Worm (Caenorhabditis elegans) whole organism, young adult: ENCODE measurements around the gene pals-18.

Experiments
- B0035.1 ChIP-seq: sonication (generic microtip); optimal IDR thresholded peaks from 2 replicates; lab custom pipeline; 2016; ENCODE audit warnings: missing genetic modification characterization, mild to moderate bottlenecking, missing compliant biosample characterization, missing genotype, missing genetic modification reagents
- B0336.3 ChIP-seq: fragments of 200-800 bp; sonication (Bioruptor generic); IDR thresholded peaks from 2 replicates; pipeline ENCODE4 v1.3.6; 2022; ENCODE audit warnings: missing genetic modification characterization, missing compliant biosample characterization
- F10E7.11 ChIP-seq: sonication (generic microtip); optimal IDR thresholded peaks from 2 replicates; lab custom pipeline; 2017; ENCODE audit warnings: mild to moderate bottlenecking, missing genetic modification characterization, moderate library complexity, missing compliant biosample characterization
- F33H1.4 ChIP-seq: fragments of 200-800 bp; sonication (Bioruptor generic); IDR thresholded peaks from 2 replicates; pipeline ENCODE4 v1.3.6; 2022; ENCODE audit warnings: missing genetic modification reagents, missing genetic modification characterization, missing compliant biosample characterization
- F39B2.1 ChIP-seq: fragments of 200-800 bp; sonication (Bioruptor generic); IDR thresholded peaks from 2 replicates; pipeline ENCODE4 v1.3.6; 2022; ENCODE audit warnings: missing genetic modification reagents, missing genetic modification characterization, missing compliant biosample characterization
- T07F8.4 ChIP-seq: sonication (generic microtip); optimal IDR thresholded peaks from 2 replicates; lab custom pipeline; 2016; ENCODE audit warnings: mild to moderate bottlenecking, missing genetic modification characterization, moderate library complexity, missing compliant biosample characterization
- T26A5.8 ChIP-seq: sonication (generic microtip); optimal IDR thresholded peaks from 2 replicates; lab custom pipeline; 2016; ENCODE audit warnings: missing genetic modification characterization, missing compliant biosample characterization
- Y95B8A.8 ChIP-seq: fragments of 200-800 bp; sonication (Bioruptor generic); IDR thresholded peaks from 2 replicates; pipeline ENCODE4 v1.3.6; 2022; ENCODE audit warnings: missing genetic modification reagents, missing genetic modification characterization, missing compliant biosample characterization
- akir-1 ChIP-seq: fragments of 200-800 bp; sonication (Bioruptor generic); optimal IDR thresholded peaks from 2 replicates; lab custom pipeline; 2018; ENCODE audit warnings: mild to moderate bottlenecking, missing genetic modification characterization, moderate library complexity, missing compliant biosample characterization
- ama-1 ChIP-seq, 3 experiments: fragments of 150-350 bp in 1 of 3; sonication (generic microtip) in 2 of 3; optimal IDR thresholded peaks; 2 replicates each; lab custom pipeline; 2014 to 2018; ENCODE audit warnings: missing biosample characterization in 2 of 3, missing genetic modification characterization in 2 of 3, missing genetic modification reagents in 2 of 3
- aptf-2 ChIP-seq: fragments of 200-800 bp; sonication (Bioruptor generic); conservative IDR thresholded peaks from 2 replicates; pipeline ENCODE4 v1.3.6; 2022; ENCODE audit warnings: missing genetic modification reagents, missing genetic modification characterization, missing compliant biosample characterization
- atf-7 ChIP-seq: sonication (generic microtip); optimal IDR thresholded peaks from 2 replicates; lab custom pipeline; 2017; ENCODE audit warnings: mild to moderate bottlenecking, missing genetic modification characterization, missing compliant biosample characterization
- athp-1 ChIP-seq: sonication (generic microtip); optimal IDR thresholded peaks from 2 replicates; lab custom pipeline; 2017; ENCODE audit warnings: mild to moderate bottlenecking, missing genetic modification characterization, missing compliant biosample characterization
- bed-2 ChIP-seq: fragments of 200-800 bp; sonication (Bioruptor generic); IDR thresholded peaks from 2 replicates; pipeline ENCODE4 v1.3.6; 2022; ENCODE audit warnings: missing genetic modification reagents, missing genetic modification characterization, missing compliant biosample characterization
- ccch-3 ChIP-seq: fragments of 200-800 bp; sonication (Bioruptor generic); optimal IDR thresholded peaks from 2 replicates; lab custom pipeline; 2018; ENCODE audit warnings: mild to moderate bottlenecking, missing genetic modification characterization, missing compliant biosample characterization
- ceh-40 ChIP-seq: fragments of 200-800 bp; sonication (Bioruptor generic); IDR thresholded peaks from 2 replicates; pipeline ENCODE4 v1.3.6; 2022; ENCODE audit warnings: missing genetic modification characterization, missing compliant biosample characterization
- die-1 ChIP-seq: sonication (generic microtip); optimal IDR thresholded peaks from 2 replicates; lab custom pipeline; 2016; ENCODE audit warnings: missing genotype, mild to moderate bottlenecking, missing genetic modification characterization, missing compliant biosample characterization
- dpff-1 ChIP-seq: sonication (generic microtip); optimal IDR thresholded peaks from 2 replicates; lab custom pipeline; 2017; ENCODE audit warnings: mild to moderate bottlenecking, missing genetic modification characterization, missing compliant biosample characterization
- egl-44 ChIP-seq: fragments of 200-800 bp; sonication (Bioruptor generic); IDR thresholded peaks from 2 replicates; pipeline ENCODE4 v1.3.6; 2022; ENCODE audit warnings: missing genetic modification reagents, missing genetic modification characterization, missing compliant biosample characterization
- egrh-3 ChIP-seq: fragments of 200-800 bp; sonication (Bioruptor generic); IDR thresholded peaks from 2 replicates; pipeline ENCODE4 v1.3.6; 2022; ENCODE audit warnings: missing genetic modification reagents, missing genetic modification characterization, missing compliant biosample characterization
- fkh-3 ChIP-seq: sonication (generic microtip); optimal IDR thresholded peaks from 2 replicates; lab custom pipeline; 2016; ENCODE audit warnings: mild to moderate bottlenecking, missing genetic modification characterization, missing compliant biosample characterization
- hlh-26 ChIP-seq: fragments of 200-800 bp; sonication (Bioruptor generic); conservative IDR thresholded peaks from 2 replicates; pipeline ENCODE4 v1.3.6; 2022; ENCODE audit warnings: missing genetic modification reagents, missing genetic modification characterization, missing compliant biosample characterization
- hmg-20 ChIP-seq: fragments of 200-800 bp; sonication (Bioruptor generic); IDR thresholded peaks from 2 replicates; pipeline ENCODE4 v1.3.6; 2022; ENCODE audit warnings: missing genetic modification reagents, missing genetic modification characterization, missing compliant biosample characterization
- hrde-1 ChIP-seq: sonication (generic microtip); optimal IDR thresholded peaks from 2 replicates; lab custom pipeline; 2016; ENCODE audit warnings: missing genetic modification characterization, mild to moderate bottlenecking, missing compliant biosample characterization, moderate library complexity, missing genotype, missing genetic modification reagents, borderline replicate concordance
- lag-1 ChIP-seq: fragments of 200-800 bp; sonication (Bioruptor generic); IDR thresholded peaks from 2 replicates; pipeline ENCODE4 v1.3.6; 2022; ENCODE audit warnings: missing genetic modification reagents, missing genetic modification characterization, missing compliant biosample characterization
- lin-40 ChIP-seq: sonication (generic microtip); optimal IDR thresholded peaks from 2 replicates; lab custom pipeline; 2016; ENCODE audit warnings: missing genetic modification characterization, mild to moderate bottlenecking, missing compliant biosample characterization, missing genotype, missing genetic modification reagents
- lsy-27 ChIP-seq: sonication (generic microtip); optimal IDR thresholded peaks from 2 replicates; lab custom pipeline; 2017; ENCODE audit warnings: missing genetic modification characterization, mild to moderate bottlenecking, missing compliant biosample characterization, antibody characterized with exemption, missing genotype, borderline replicate concordance; ENCODE audit not compliant: insufficient read depth
- madf-10 ChIP-seq: sonication (generic microtip); optimal IDR thresholded peaks from 2 replicates; lab custom pipeline; 2016; ENCODE audit warnings: mild to moderate bottlenecking, missing genetic modification characterization, missing compliant biosample characterization
- madf-3 ChIP-seq: fragments of 200-800 bp; sonication (Bioruptor generic); IDR thresholded peaks from 2 replicates; pipeline ENCODE4 v1.3.6; 2022; ENCODE audit warnings: missing genetic modification reagents, missing genetic modification characterization, missing compliant biosample characterization
- nfyb-1 ChIP-seq: fragments of 200-800 bp; sonication (Bioruptor generic); IDR thresholded peaks from 2 replicates; pipeline ENCODE4 v1.3.6; 2022; ENCODE audit warnings: missing genetic modification reagents, missing genetic modification characterization, missing compliant biosample characterization
- nhr-120 ChIP-seq: fragments of 200-800 bp; sonication (Bioruptor generic); IDR thresholded peaks from 2 replicates; pipeline ENCODE4 v1.3.6; 2022; ENCODE audit warnings: missing genetic modification characterization, missing compliant biosample characterization
- nhr-80 ChIP-seq: sonication (generic microtip); optimal IDR thresholded peaks from 2 replicates; lab custom pipeline; 2016; ENCODE audit warnings: missing genetic modification characterization, missing compliant biosample characterization
- nhr-90 ChIP-seq: sonication (generic microtip); optimal IDR thresholded peaks from 2 replicates; lab custom pipeline; 2016; ENCODE audit warnings: missing genotype, mild to moderate bottlenecking, missing genetic modification characterization, missing compliant biosample characterization
- pbrm-1 ChIP-seq: fragments of 200-800 bp; sonication (Bioruptor generic); IDR thresholded peaks from 2 replicates; pipeline ENCODE4 v1.3.6; 2022; ENCODE audit warnings: missing genetic modification reagents, missing genetic modification characterization, missing compliant biosample characterization
- pha-4 ChIP-seq: fragments of 150-350 bp; sonication (generic microtip); optimal IDR thresholded peaks from 2 replicates; lab custom pipeline; 2014; ENCODE audit warnings: missing biosample characterization, missing genetic modification reagents, missing genetic modification characterization
- rec-8 ChIP-seq, 2 experiments: sonication (generic microtip); optimal IDR thresholded peaks; 2 replicates each; lab custom pipeline; 2016; ENCODE audit warnings: mild to moderate bottlenecking in 2 of 2, missing genetic modification characterization in 2 of 2, missing genetic modification reagents in 2 of 2, missing genotype in 2 of 2, missing biosample characterization in 1 of 2, missing compliant biosample characterization in 1 of 2, moderate library complexity in 1 of 2
- rpc-1 ChIP-seq, 2 experiments: fragments of 150-350 bp in 1 of 2; sonication (generic microtip) in 1 of 2; optimal IDR thresholded peaks; 2 replicates each; lab custom pipeline; 2014 to 2018; ENCODE audit warnings: missing biosample characterization in 1 of 2, missing genetic modification characterization in 1 of 2, missing genetic modification reagents in 1 of 2, missing genotype in 1 of 2
- snpc-1.3 ChIP-seq: sonication (generic microtip); optimal IDR thresholded peaks from 2 replicates; lab custom pipeline; 2017; ENCODE audit warnings: missing genetic modification characterization, mild to moderate bottlenecking, missing compliant biosample characterization, antibody characterized with exemption, moderate library complexity, missing genotype, missing genetic modification reagents; ENCODE audit not compliant: insufficient read depth
- snpc-3.4 ChIP-seq: sonication (generic microtip); optimal IDR thresholded peaks from 2 replicates; lab custom pipeline; 2017; ENCODE audit warnings: missing genetic modification characterization, mild to moderate bottlenecking, missing compliant biosample characterization, antibody characterized with exemption, moderate library complexity, missing genotype, missing genetic modification reagents
- tbx-9 ChIP-seq: sonication (generic microtip); optimal IDR thresholded peaks from 2 replicates; lab custom pipeline; 2016; ENCODE audit warnings: borderline replicate concordance, missing genetic modification characterization, inconsistent platforms, missing compliant biosample characterization
- unc-130 ChIP-seq: sonication (generic microtip); optimal IDR thresholded peaks from 2 replicates; lab custom pipeline; 2016; ENCODE audit warnings: missing genetic modification reagents, missing genetic modification characterization, missing compliant biosample characterization
- xnd-1 ChIP-seq: sonication (generic microtip); optimal IDR thresholded peaks from 2 replicates; lab custom pipeline; 2016; ENCODE audit warnings: missing genotype, missing genetic modification reagents, missing genetic modification characterization, missing compliant biosample characterization
- zim-3 ChIP-seq: sonication (generic microtip); optimal IDR thresholded peaks from 2 replicates; lab custom pipeline; 2017; ENCODE audit warnings: mild to moderate bottlenecking, missing genetic modification characterization, moderate library complexity, missing compliant biosample characterization
- ztf-25 ChIP-seq: fragments of 200-800 bp; sonication (Bioruptor generic); IDR thresholded peaks from 2 replicates; pipeline ENCODE4 v1.3.6; 2022; ENCODE audit warnings: missing genetic modification reagents, missing genetic modification characterization, missing compliant biosample characterization
- ztf-3 ChIP-seq: fragments of 200-800 bp; sonication (Bioruptor generic); optimal IDR thresholded peaks from 2 replicates; lab custom pipeline; 2018; ENCODE audit warnings: mild to moderate bottlenecking, missing genetic modification characterization, missing compliant biosample characterization

The pals-18 gene

DNA sequence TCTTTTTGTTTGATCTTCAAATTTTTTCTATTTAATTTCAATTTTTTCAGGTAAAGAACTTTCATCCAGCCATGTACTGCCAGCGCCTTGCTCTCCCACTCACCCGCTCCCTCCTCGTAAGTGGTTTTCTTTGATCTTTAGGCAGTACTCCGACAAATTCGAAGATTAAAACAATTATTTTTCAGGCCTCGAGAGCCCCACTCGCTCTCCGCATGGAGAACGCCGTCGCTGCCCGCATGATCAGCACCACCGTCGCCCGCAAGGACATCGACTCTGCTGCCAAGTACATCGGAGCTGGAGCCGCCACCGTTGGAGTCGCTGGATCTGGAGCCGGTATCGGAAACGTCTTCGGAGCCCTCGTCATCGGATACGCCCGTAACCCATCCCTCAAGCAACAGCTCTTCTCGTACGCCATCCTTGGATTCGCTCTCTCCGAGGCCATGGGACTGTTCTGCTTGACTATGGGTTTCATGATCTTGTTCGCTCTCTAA is 16.0 kb downstream of the pals-18 start, which contains the start of gene Y82E9BR.3 (continued):
- TF ChIP-seq F39B2.1 (GFP tag; lab: Robert Waterston, UW) (peak; percentile 49; the same call in 1 of the 2 replicates), B0336.3 (GFP tag; lab: Robert Waterston, UW) (no peak), bed-2 (GFP tag; lab: Robert Waterston, UW) (no peak), Y95B8A.8 (GFP tag; lab: Robert Waterston, UW) (no peak), T07F8.4 (tag; lab: Kevin White, UChicago) (no peak), nhr-120 (no peak), snpc-1.3 (tag; lab: Kevin White, UChicago) (no peak), F33H1.4 (GFP tag; lab: Robert Waterston, UW) (no peak), lag-1 (GFP tag; lab: Robert Waterston, UW) (no peak), nhr-80 (tag; lab: Kevin White, UChicago) (no peak), madf-3 (peak; percentile 79), egrh-3 (GFP tag; lab: Robert Waterston, UW) (peak; percentile 93), ceh-40 (GFP tag; lab: Robert Waterston, UW) (0 out of 2 replicates have a peak, but pooled peaks have one; percentile 3), lsy-27 (no peak), ztf-3 (GFP tag; lab: Kevin White, UChicago) (no peak), hrde-1 (tag; lab: Kevin White, UChicago) (no peak), nfyb-1 (GFP tag; lab: Robert Waterston, UW) (no peak), ccch-3 (GFP tag; lab: Kevin White, UChicago) (no peak), egl-44 (GFP tag; lab: Robert Waterston, UW) (no peak), lin-40 (tag; lab: Kevin White, UChicago) (no peak), die-1 (no peak), rec-8 (tag; optimal IDR thresholded peaks at IDR 0.05; lab: Kevin White, UChicago) (no peak), unc-130 (GFP tag; lab: Kevin White, UChicago) (no peak), rpc-1 (optimal IDR thresholded peaks at IDR 0.05; lab: Kevin White, UChicago) (no peak), rpc-1 (tag; optimal IDR thresholded peaks at IDR 0.05; lab: Kevin White, UChicago) (no peak), snpc-3.4 (tag; lab: Kevin White, UChicago) (no peak), pbrm-1 (GFP tag; lab: Robert Waterston, UW) (no peak), hmg-20 (GFP tag; lab: Robert Waterston, UW) (no peak), B0035.1 (tag; lab: Kevin White, UChicago) (no peak), F10E7.11 (tag; lab: Kevin White, UChicago) (no peak)

DNA sequence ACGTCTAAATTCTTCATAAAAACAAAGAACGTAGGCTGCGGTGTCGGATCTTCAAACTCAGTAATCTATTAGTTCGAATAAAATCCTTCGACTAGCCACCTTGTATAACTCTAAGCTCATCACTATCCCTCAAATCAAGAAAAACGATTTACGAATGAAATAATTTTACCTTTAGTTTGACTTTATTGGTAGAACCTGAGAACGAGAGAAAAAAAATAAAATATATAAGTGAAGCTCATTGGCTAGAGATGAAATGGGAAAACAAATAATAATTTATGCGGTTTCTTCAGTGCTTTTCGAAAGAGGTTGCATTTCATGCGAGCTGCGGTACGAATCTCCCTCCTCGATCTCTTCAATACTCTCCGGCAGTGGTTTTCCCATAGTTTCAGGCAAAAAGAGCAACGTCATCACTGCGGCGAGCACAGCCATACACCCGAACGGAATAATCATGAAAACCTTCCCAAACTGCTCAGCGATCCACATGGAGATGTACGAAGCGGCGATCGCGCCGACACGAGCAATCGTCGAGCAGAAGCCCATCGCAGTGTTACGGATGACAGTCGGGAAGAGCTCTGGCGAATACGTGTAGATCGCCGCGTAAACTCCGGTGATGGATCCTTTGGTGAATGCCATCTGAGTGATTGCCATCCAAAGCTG is 16.6 kb downstream of the pals-18 start:
- TF ChIP-seq zim-3 (peak; percentile 69), dpff-1 (tag; lab: Kevin White, UChicago) (peak; percentile 81), madf-10 (tag; lab: Kevin White, UChicago) (peak; percentile 90), tbx-9 (tag; lab: Kevin White, UChicago) (no peak), F33H1.4 (GFP tag; lab: Robert Waterston, UW) (peak; percentile 57; the same call in 1 of the 2 replicates), athp-1 (tag; lab: Kevin White, UChicago) (peak; percentile 96), xnd-1 (tag; lab: Kevin White, UChicago) (no peak), pha-4 (tag; lab: Kevin White, UChicago) (peak; percentile 42), fkh-3 (peak; percentile 89), ztf-25 (GFP tag; lab: Robert Waterston, UW) (no peak), T26A5.8 (tag; lab: Kevin White, UChicago) (peak; percentile 95), akir-1 (GFP tag; lab: Kevin White, UChicago) (no peak), ama-1 (optimal IDR thresholded peaks at IDR 0.05; lab: Kevin White, UChicago) (peak; percentile 92), ama-1 (GFP tag; optimal IDR thresholded peaks at IDR 0.05; lab: Kevin White, UChicago) (peak in 1 of 2 experiments; percentile 94), madf-3 (peak; percentile 94), snpc-1.3 (tag; lab: Kevin White, UChicago) (peak; percentile 86), hlh-26 (GFP tag; lab: Robert Waterston, UW) (no peak), atf-7 (tag; lab: Kevin White, UChicago) (peak; percentile 89), ccch-3 (GFP tag; lab: Kevin White, UChicago) (no peak), nhr-90 (tag; lab: Kevin White, UChicago) (peak; percentile 93), aptf-2 (GFP tag; lab: Robert Waterston, UW) (no peak)
